Worm (Caenorhabditis elegans) whole organism, L1 larva: ENCODE results near the gene Y39B6A.7.
A peak's percentile ranks its signal among the peaks of the same experiment; 100 is the strongest.

ENCODE experiments used
- C04F5.9 ChIP-seq: sonication (generic microtip); optimal IDR thresholded peaks from 2 replicates; lab custom pipeline; 2016; ENCODE audit warnings: missing genetic modification characterization, missing compliant biosample characterization
- C16A3.4 ChIP-seq: fragments of 150-350 bp; optimal IDR thresholded peaks from 2 replicates; lab custom pipeline; 2014; ENCODE audit warnings: missing biosample characterization, missing genetic modification characterization
- Y116A8C.19 ChIP-seq: sonication (generic microtip); optimal IDR thresholded peaks from 2 replicates; lab custom pipeline; 2016; ENCODE audit warnings: missing compliant biosample characterization, missing genetic modification characterization, borderline replicate concordance
- alr-1 ChIP-seq: fragments of 200-800 bp; sonication (Bioruptor generic); optimal IDR thresholded peaks from 2 replicates; lab custom pipeline; 2018; ENCODE audit warnings: borderline replicate concordance, mild to moderate bottlenecking, missing genetic modification characterization, missing compliant biosample characterization
- blmp-1 ChIP-seq: fragments of 150-350 bp; optimal IDR thresholded peaks from 2 replicates; lab custom pipeline; 2014; ENCODE audit warnings: missing biosample characterization, missing genetic modification characterization
- ceh-8 ChIP-seq: fragments of 200-800 bp; sonication (Bioruptor generic); optimal IDR thresholded peaks from 2 replicates; lab custom pipeline; 2018; ENCODE audit warnings: mild to moderate bottlenecking, missing genetic modification characterization, moderate library complexity, missing compliant biosample characterization
- ceh-82 ChIP-seq, 3 experiments: fragments of 150-350 bp in 1 of 3; sonication (generic microtip) in 2 of 3; optimal IDR thresholded peaks; 2 replicates each; lab custom pipeline; 2014 to 2017; ENCODE audit warnings: missing biosample characterization in 3 of 3, missing genetic modification characterization in 3 of 3
- ceh-88 ChIP-seq: fragments of 200-800 bp; sonication (Bioruptor generic); IDR thresholded peaks from 2 replicates; pipeline ENCODE4 v1.3.6; 2022; ENCODE audit warnings: missing genetic modification characterization, missing compliant biosample characterization
- ceh-90 ChIP-seq: sonication (generic microtip); optimal IDR thresholded peaks from 2 replicates; lab custom pipeline; 2016; ENCODE audit warnings: missing genetic modification characterization, missing compliant biosample characterization
- dpl-1 ChIP-seq, 3 experiments: fragments of 150-350 bp in 2 of 3; sonication (generic microtip) in 1 of 3; optimal IDR thresholded peaks; 2 replicates each; lab custom pipeline; 2014 to 2017; ENCODE audit warnings: missing biosample characterization in 3 of 3, missing genetic modification characterization in 3 of 3, missing genetic modification reagents in 3 of 3
- dsc-1 ChIP-seq: sonication (generic microtip); optimal IDR thresholded peaks from 2 replicates; lab custom pipeline; 2016; ENCODE audit warnings: mild to moderate bottlenecking, missing genetic modification characterization, missing compliant biosample characterization
- efl-1 ChIP-seq, 4 experiments: fragments of 150-350 bp; optimal IDR thresholded peaks in 3 of 4; peaks in 1 of 4; 1 replicate in 1 of 4; 2 replicates in 3 of 4; lab custom pipeline; 2014; ENCODE audit warnings: missing biosample characterization in 2 of 4, missing genetic modification characterization in 2 of 4, missing genetic modification reagents in 2 of 4
- egl-13 ChIP-seq: sonication (generic microtip); optimal IDR thresholded peaks from 2 replicates; lab custom pipeline; 2016; ENCODE audit warnings: missing genotype, missing genetic modification reagents, missing genetic modification characterization, missing compliant biosample characterization
- fos-1 ChIP-seq: fragments of 150-350 bp; optimal IDR thresholded peaks from 2 replicates; lab custom pipeline; 2014; ENCODE audit warnings: missing biosample characterization, missing genetic modification characterization
- hlh-17 ChIP-seq: fragments of 200-800 bp; sonication (Bioruptor generic); optimal IDR thresholded peaks from 2 replicates; lab custom pipeline; 2018; ENCODE audit warnings: missing genetic modification characterization, mild to moderate bottlenecking, missing compliant biosample characterization, moderate library complexity, borderline replicate concordance
- hlh-4 ChIP-seq: sonication (generic microtip); optimal IDR thresholded peaks from 2 replicates; lab custom pipeline; 2016; ENCODE audit warnings: mild to moderate bottlenecking, missing genetic modification characterization, missing compliant biosample characterization
- hpl-2 ChIP-seq: fragments of 150-350 bp; optimal IDR thresholded peaks from 2 replicates; lab custom pipeline; 2014; ENCODE audit warnings: missing biosample characterization, missing genetic modification reagents, missing genetic modification characterization
- irx-1 ChIP-seq: sonication (generic microtip); optimal IDR thresholded peaks from 2 replicates; lab custom pipeline; 2016; ENCODE audit warnings: missing genetic modification characterization, missing compliant biosample characterization
- lin-13 ChIP-seq: fragments of 150-350 bp; optimal IDR thresholded peaks from 2 replicates; lab custom pipeline; 2014; ENCODE audit warnings: missing biosample characterization, missing genetic modification reagents, missing genetic modification characterization
- lin-35 ChIP-seq, 2 experiments: fragments of 150-350 bp; optimal IDR thresholded peaks; 2 replicates each; lab custom pipeline; 2014; ENCODE audit warnings: missing biosample characterization in 2 of 2, missing genetic modification characterization in 2 of 2, missing genetic modification reagents in 2 of 2
- lin-39 ChIP-seq: fragments of 150-350 bp; optimal IDR thresholded peaks from 2 replicates; lab custom pipeline; 2014; ENCODE audit warnings: missing biosample characterization, missing genetic modification reagents, missing genetic modification characterization
- lsy-2 ChIP-seq, 2 experiments: fragments of 150-350 bp; optimal IDR thresholded peaks; 2 replicates each; lab custom pipeline; 2014; ENCODE audit warnings: missing biosample characterization in 2 of 2, missing genetic modification characterization in 2 of 2
- mab-9 ChIP-seq: fragments of 200-800 bp; sonication (Bioruptor generic); IDR thresholded peaks from 2 replicates; pipeline ENCODE4 v1.3.6; 2022; ENCODE audit warnings: missing genetic modification reagents, missing genetic modification characterization, missing compliant biosample characterization
- mdl-1 ChIP-seq, 2 experiments: fragments of 150-350 bp; optimal IDR thresholded peaks; 2 replicates each; lab custom pipeline; 2014 to 2017; ENCODE audit warnings: missing biosample characterization in 2 of 2, missing genetic modification characterization in 2 of 2, inconsistent platforms in 1 of 2
- mef-2 ChIP-seq: fragments of 150-350 bp; optimal IDR thresholded peaks from 2 replicates; lab custom pipeline; 2014; ENCODE audit warnings: missing biosample characterization, missing genetic modification characterization
- mep-1 ChIP-seq: fragments of 150-350 bp; optimal IDR thresholded peaks from 2 replicates; lab custom pipeline; 2014; ENCODE audit warnings: missing biosample characterization, missing genetic modification characterization
- nhr-11 ChIP-seq: fragments of 150-350 bp; optimal IDR thresholded peaks from 2 replicates; lab custom pipeline; 2014; ENCODE audit warnings: missing biosample characterization, missing genetic modification characterization
- nhr-12 ChIP-seq: sonication (generic microtip); optimal IDR thresholded peaks from 2 replicates; lab custom pipeline; 2017; ENCODE audit warnings: missing biosample characterization, missing genetic modification characterization
- nhr-20 ChIP-seq: sonication (generic microtip); optimal IDR thresholded peaks from 2 replicates; lab custom pipeline; 2016; ENCODE audit warnings: mild to moderate bottlenecking, missing genetic modification characterization, missing compliant biosample characterization
- nhr-237 ChIP-seq: fragments of 150-350 bp; optimal IDR thresholded peaks from 2 replicates; lab custom pipeline; 2014; ENCODE audit warnings: missing biosample characterization, missing genetic modification characterization
- nhr-71 ChIP-seq: sonication (generic microtip); optimal IDR thresholded peaks from 2 replicates; lab custom pipeline; 2016; ENCODE audit warnings: mild to moderate bottlenecking, missing genetic modification characterization, moderate library complexity, missing compliant biosample characterization
- nhr-84 ChIP-seq: sonication (generic microtip); optimal IDR thresholded peaks from 2 replicates; lab custom pipeline; 2017; ENCODE audit warnings: missing biosample characterization, missing genetic modification characterization
- nhr-85 ChIP-seq: sonication (generic microtip); peaks from one replicate; lab custom pipeline; 2016; ENCODE audit warnings: missing genetic modification characterization, inconsistent platforms, missing compliant biosample characterization
- pag-3 ChIP-seq: sonication (generic microtip); optimal IDR thresholded peaks from 2 replicates; lab custom pipeline; 2017; ENCODE audit warnings: missing genetic modification characterization, mild to moderate bottlenecking, missing compliant biosample characterization, antibody characterized with exemption, borderline replicate concordance; ENCODE audit not compliant: insufficient read depth
- pax-3 ChIP-seq: fragments of 200-800 bp; sonication (Bioruptor generic); optimal IDR thresholded peaks from 2 replicates; lab custom pipeline; 2018; ENCODE audit warnings: mild to moderate bottlenecking, missing genetic modification characterization, moderate library complexity, missing compliant biosample characterization
- rnt-1 ChIP-seq: sonication (generic microtip); optimal IDR thresholded peaks from 2 replicates; lab custom pipeline; 2016; ENCODE audit warnings: mild to moderate bottlenecking, missing genetic modification characterization, moderate library complexity, missing compliant biosample characterization
- skn-1 ChIP-seq: fragments of 150-350 bp; optimal IDR thresholded peaks from 2 replicates; lab custom pipeline; 2014; ENCODE audit warnings: missing biosample characterization, missing genetic modification characterization
- snu-23 ChIP-seq: sonication (generic microtip); optimal IDR thresholded peaks from 2 replicates; lab custom pipeline; 2016; ENCODE audit warnings: missing genetic modification characterization, missing compliant biosample characterization
- sox-4 ChIP-seq: sonication (generic microtip); optimal IDR thresholded peaks from 2 replicates; lab custom pipeline; 2016; ENCODE audit warnings: missing genetic modification characterization, missing compliant biosample characterization
- sptf-1 ChIP-seq: fragments of 150-350 bp; optimal IDR thresholded peaks from 2 replicates; lab custom pipeline; 2014; ENCODE audit warnings: missing biosample characterization, missing genetic modification characterization
- sup-37 ChIP-seq: fragments of 200-800 bp; sonication (Bioruptor generic); optimal IDR thresholded peaks from 2 replicates; lab custom pipeline; 2018; ENCODE audit warnings: mild to moderate bottlenecking, missing genetic modification characterization, missing compliant biosample characterization
- swsn-7 ChIP-seq: sonication (generic microtip); optimal IDR thresholded peaks from 2 replicates; lab custom pipeline; 2016; ENCODE audit warnings: missing genetic modification characterization, missing compliant biosample characterization
- tbx-2 ChIP-seq: sonication (generic microtip); optimal IDR thresholded peaks from 2 replicates; lab custom pipeline; 2016; ENCODE audit warnings: missing genetic modification characterization, missing compliant biosample characterization
- unc-130 ChIP-seq: fragments of 150-350 bp; optimal IDR thresholded peaks from 2 replicates; lab custom pipeline; 2017; ENCODE audit warnings: missing biosample characterization, missing genetic modification characterization, inconsistent platforms
- unc-62 ChIP-seq: fragments of 150-350 bp; optimal IDR thresholded peaks from 2 replicates; lab custom pipeline; 2014; ENCODE audit warnings: missing biosample characterization, missing genetic modification reagents, missing genetic modification characterization
- unc-86 ChIP-seq: sonication (generic microtip); optimal IDR thresholded peaks from 2 replicates; lab custom pipeline; 2016; ENCODE audit warnings: missing genetic modification characterization, missing compliant biosample characterization
- unc-98 ChIP-seq: fragments of 200-800 bp; sonication (Bioruptor generic); IDR thresholded peaks from 2 replicates; pipeline ENCODE4 v1.3.6; 2022; ENCODE audit warnings: missing genetic modification characterization, missing compliant biosample characterization
- vab-15 ChIP-seq: sonication (generic microtip); optimal IDR thresholded peaks from 2 replicates; lab custom pipeline; 2017; ENCODE audit warnings: missing genotype, mild to moderate bottlenecking, missing genetic modification characterization, missing compliant biosample characterization
- xbp-1 ChIP-seq: sonication (generic microtip); optimal IDR thresholded peaks from 2 replicates; lab custom pipeline; 2016; ENCODE audit warnings: missing genetic modification characterization, missing compliant biosample characterization
- ztf-11 ChIP-seq, 2 experiments: sonication (generic microtip); optimal IDR thresholded peaks; 2 replicates each; lab custom pipeline; 2016 to 2017; ENCODE audit warnings: missing genetic modification characterization in 2 of 2, missing biosample characterization in 1 of 2, missing compliant biosample characterization in 1 of 2

The Y39B6A.7 gene

ce11 chrV:19127225-19127624, 21.7 kb downstream of the Y39B6A.7 start, which contains the start of gene dyf-17:
TSS of gene dyf-17 (plus strand) at chrV:19127525.
- TF ChIP-seq tbx-2 = no peak

- TF ChIP-seq nhr-12 (tag; lab: Kevin White, UChicago) (no peak), alr-1 (tag; lab: Kevin White, UChicago) (no peak), ceh-90 (no peak), lsy-2 (tag; optimal IDR thresholded peaks at IDR 0.05; lab: Kevin White, UChicago) (peak; percentile 59 to 61), swsn-7 (peak; percentile 64), mep-1 (tag; lab: Kevin White, UChicago) (peak; percentile 50), dsc-1 (tag; lab: Kevin White, UChicago) (peak; percentile 42), tbx-2 (peak; percentile 51), pax-3 (tag; lab: Kevin White, UChicago) (peak; percentile 65), sup-37 (GFP tag; lab: Kevin White, UChicago) (peak; percentile 21), lin-39 (no peak), sox-4 (tag; lab: Kevin White, UChicago) (no peak), blmp-1 (tag; lab: Kevin White, UChicago) (no peak), hlh-4 (no peak), vab-15 (tag; lab: Kevin White, UChicago) (peak; percentile 28), lin-35 (GFP tag; optimal IDR thresholded peaks at IDR 0.05; lab: Kevin White, UChicago) (peak; percentile 35 to 59), hpl-2 (no peak), ceh-88 (no peak), C04F5.9 (tag; lab: Kevin White, UChicago) (no peak), unc-98 (no peak), dpl-1 (GFP tag; optimal IDR thresholded peaks at IDR 0.05; lab: Kevin White, UChicago) (peak; percentile 10 to 46 (median 32)), Y116A8C.19 (tag; lab: Kevin White, UChicago) (no peak), ceh-82 (tag; optimal IDR thresholded peaks at IDR 0.05; lab: Kevin White, UChicago) (peak; percentile 32 to 44 (median 33)), nhr-20 (peak; percentile 48), nhr-84 (no peak), nhr-85 (tag; lab: Kevin White, UChicago) (peak; percentile 83), mab-9 (GFP tag; lab: Robert Waterston, UW) (peak; percentile 63), skn-1 (tag; lab: Kevin White, UChicago) (no peak), fos-1 (tag; lab: Kevin White, UChicago) (peak; percentile 1), rnt-1 (tag; lab: Kevin White, UChicago) (no peak), mef-2 (tag; lab: Kevin White, UChicago) (no peak), xbp-1 (tag; lab: Kevin White, UChicago) (peak; percentile 26), lin-13 (GFP tag; lab: Kevin White, UChicago) (no peak), hlh-17 (GFP tag; lab: Kevin White, UChicago) (no peak), irx-1 (tag; lab: Kevin White, UChicago) (peak; percentile 66), nhr-11 (no peak), unc-86 (tag; lab: Kevin White, UChicago) (peak; percentile 54), egl-13 (tag; lab: Kevin White, UChicago) (peak; percentile 29), ztf-11 (tag; optimal IDR thresholded peaks at IDR 0.05; lab: Kevin White, UChicago) (peak in 1 of 2 experiments; percentile 43), ceh-8 (peak; percentile 80), efl-1 (optimal IDR thresholded peaks at IDR 0.05; lab: Kevin White, UChicago) (peak; percentile 31 to 56), efl-1 (GFP tag; optimal IDR thresholded peaks at IDR 0.05 in 1 of 2; lab: Kevin White, UChicago) (peak; percentile 51 to 95), unc-62 (GFP tag; lab: Kevin White, UChicago) (no peak), mdl-1 (tag; optimal IDR thresholded peaks at IDR 0.05; lab: Kevin White, UChicago) (peak in 1 of 2 experiments; percentile 53), nhr-237 (tag; lab: Kevin White, UChicago) (no peak), pag-3 (tag; lab: Kevin White, UChicago) (no peak), unc-130 (tag; lab: Kevin White, UChicago) (no peak), snu-23 (GFP tag; lab: Kevin White, UChicago) (peak; percentile 67), nhr-71 (tag; lab: Kevin White, UChicago) (peak; percentile 72), C16A3.4 (tag; lab: Kevin White, UChicago) (peak; percentile 61), sptf-1 (no peak)
These were observed 23.1 kb downstream of the Y39B6A.7 start for ce11 chrV:19125812-19126211.
